Fruit fly (Drosophila melanogaster): ENCODE data around the gene CG7166.

CG7166 gene

DNA sequence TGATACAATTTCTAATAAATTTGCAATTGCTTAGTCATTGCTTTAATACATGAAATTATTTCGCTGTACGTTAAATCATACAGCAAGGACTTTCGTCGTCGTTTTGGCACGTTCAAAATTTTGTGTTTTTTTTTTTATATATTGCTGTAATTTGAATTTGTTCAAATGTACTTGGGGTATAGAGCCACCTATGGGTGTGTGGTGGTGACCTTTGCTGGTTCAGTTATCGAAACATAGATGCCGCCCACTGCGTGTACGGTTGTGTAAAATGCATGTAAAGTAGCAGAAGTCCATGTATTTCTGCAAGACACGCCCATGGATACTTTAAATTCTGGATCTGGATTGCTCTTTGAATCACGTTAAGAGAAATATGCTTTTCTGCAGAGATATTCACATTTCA lies 21.2 kb downstream of the CG7166 start (continued):
- TF ChIP-seq CG2875 (GFP tag; optimal IDR thresholded peaks at IDR 0.05): peak; percentile 40
- peak; percentile 75 for TF ChIP-seq pnt (GFP tag; optimal IDR thresholded peaks at IDR 0.05)
- 0 out of 2 replicates have a peak, but pooled peaks have one; percentile 11 for TF ChIP-seq Oaz (GFP tag; IDR thresholded peaks at IDR 0.05)
- TF ChIP-seq CHES-1-like (GFP tag; optimal IDR thresholded peaks at IDR 0.05): peak; percentile 51
- TF ChIP-seq Sry-δ (GFP tag; optimal IDR thresholded peaks at IDR 0.05): peak; percentile 44
- peak; percentile 82 for TF ChIP-seq Bgb (GFP tag; IDR thresholded peaks at IDR 0.05; ENCODE audit: partially characterized antibody)
- no peak for TF ChIP-seq CG6813 (GFP tag; optimal IDR thresholded peaks at IDR 0.05)
- TF ChIP-seq CG17361 (GFP tag; IDR thresholded peaks at IDR 0.05): no peak; the same call in 2 of the 3 replicates
- no peak for TF ChIP-seq CG15073 (GFP tag; optimal IDR thresholded peaks at IDR 0.05)
- peak; percentile 66 for TF ChIP-seq da (GFP tag; optimal IDR thresholded peaks at IDR 0.05)
- no peak for TF ChIP-seq kni (GFP tag; optimal IDR thresholded peaks at IDR 0.05)
- 0 out of 2 replicates have a peak, but pooled peaks have one; percentile 16 for TF ChIP-seq Ada2b (GFP tag; IDR thresholded peaks at IDR 0.05)
- no peak for TF ChIP-seq sd (tag; optimal IDR thresholded peaks at IDR 0.05)
- peak; percentile 71; the same call in 1 of the 2 replicates for TF ChIP-seq vvl (GFP tag; IDR thresholded peaks at IDR 0.05)
- TF ChIP-seq CG4282 (GFP tag; optimal IDR thresholded peaks at IDR 0.05): peak; percentile 37
- no peak for TF ChIP-seq CG17186 (GFP tag; optimal IDR thresholded peaks at IDR 0.05)
- TF ChIP-seq GATAe (GFP tag; conservative IDR thresholded peaks at IDR 0.05): no peak
- peak; percentile 1 for TF ChIP-seq ash1 (GFP tag; optimal IDR thresholded peaks at IDR 0.05)
- TF ChIP-seq Dip2 (GFP tag; IDR thresholded peaks at IDR 0.05): peak; percentile 99
- peak; percentile 40 for TF ChIP-seq CG31365 (tag; optimal IDR thresholded peaks at IDR 0.05)
- TF ChIP-seq CG8290 (GFP tag; optimal IDR thresholded peaks at IDR 0.05): peak; percentile 72
- no peak for TF ChIP-seq CG8290 (tag; optimal IDR thresholded peaks at IDR 0.05)
- no peak for TF ChIP-seq CG15479 (GFP tag; optimal IDR thresholded peaks at IDR 0.05)
- peak; percentile 62 for TF ChIP-seq yki (optimal IDR thresholded peaks at IDR 0.05)
- peak; percentile 54 for TF ChIP-seq chn (GFP tag; optimal IDR thresholded peaks at IDR 0.05)
- TF ChIP-seq CG6689 (GFP tag; IDR thresholded peaks at IDR 0.05): no peak
- TF ChIP-seq CG4360 (GFP tag; IDR thresholded peaks at IDR 0.05): no peak
- TF ChIP-seq Hr78 (GFP tag; optimal IDR thresholded peaks at IDR 0.05): peak in 1 of 2 experiments; percentile 98
- TF ChIP-seq Scr (GFP tag; IDR thresholded peaks at IDR 0.05; ENCODE audit: partially characterized antibody): no peak
- TF ChIP-seq CG1792 (GFP tag; optimal IDR thresholded peaks at IDR 0.05): peak; percentile 44
- TF ChIP-seq CG15601 (tag; optimal IDR thresholded peaks at IDR 0.05): peak; percentile 19
- peak; percentile 56 for TF ChIP-seq Nf-YB (GFP tag; optimal IDR thresholded peaks at IDR 0.05)
- peak; percentile 28 for TF ChIP-seq fd96Cb (tag; optimal IDR thresholded peaks at IDR 0.05)
- no peak for TF ChIP-seq D (optimal IDR thresholded peaks at IDR 0.05)
- no peak for TF ChIP-seq D (GFP tag; optimal IDR thresholded peaks at IDR 0.05)
- TF ChIP-seq CG9797 (GFP tag; optimal IDR thresholded peaks at IDR 0.05): no peak
- TF ChIP-seq ERR (GFP tag; optimal IDR thresholded peaks at IDR 0.05): peak; percentile 32
- TF ChIP-seq nau (GFP tag; optimal IDR thresholded peaks at IDR 0.05): no peak
- peak; percentile 61 for TF ChIP-seq CG17912 (GFP tag; optimal IDR thresholded peaks at IDR 0.05)
- peak; percentile 48 for TF ChIP-seq bcd (GFP tag; optimal IDR thresholded peaks at IDR 0.05)
- no peak for TF ChIP-seq CG11093 (GFP tag; IDR thresholded peaks at IDR 0.05)
- TF ChIP-seq shn (GFP tag; optimal IDR thresholded peaks at IDR 0.05): peak; percentile 62
- TF ChIP-seq ranshi (GFP tag; IDR thresholded peaks at IDR 0.05): peak; percentile 69
- TF ChIP-seq MTF-1 (GFP tag; optimal IDR thresholded peaks at IDR 0.05; ENCODE audit: borderline replicate concordance): peak; percentile 7
- peak; percentile 45; the same call in 1 of the 2 replicates for TF ChIP-seq al (GFP tag; IDR thresholded peaks at IDR 0.05)
- peak; percentile 57; the same call in 1 of the 3 replicates for TF ChIP-seq Opbp (GFP tag; IDR thresholded peaks at IDR 0.05; ENCODE audit: partially characterized antibody)
- peak; percentile 53 for TF ChIP-seq trem (tag; optimal IDR thresholded peaks at IDR 0.05)
- TF ChIP-seq CTCF (GFP tag; optimal IDR thresholded peaks at IDR 0.05): peak; percentile 100
- peak; percentile 78 for TF ChIP-seq Hsf (GFP tag; optimal IDR thresholded peaks at IDR 0.05)
- TF ChIP-seq CG3065 (GFP tag; optimal IDR thresholded peaks at IDR 0.05): peak; percentile 96
- peak; percentile 63; the same call in 1 of the 2 replicates for TF ChIP-seq CG32772 (GFP tag; IDR thresholded peaks at IDR 0.05)
- TF ChIP-seq CG7786 (GFP tag; optimal IDR thresholded peaks at IDR 0.05): peak; percentile 39

Data from whole organism, embryonic.